Fruit fly (Drosophila melanogaster) whole organism, embryonic: ENCODE measurements around the gene Pxn.

Source experiments
- Asciz ChIP-seq: fragments of 200-800 bp; sonication (Bioruptor generic); optimal IDR thresholded peaks from 2 replicates; lab custom pipeline; 2017; ENCODE audit warnings: missing biosample characterization, mild to moderate bottlenecking, missing genetic modification characterization, missing genetic modification reagents
- B-H1 ChIP-seq: fragments of 200-800 bp; sonication (Bioruptor generic); IDR thresholded peaks from 3 replicates; pipeline ENCODE4 v1.3.6; 2022; ENCODE audit warnings: missing biosample characterization, missing genetic modification characterization
- BEAF-32 ChIP-seq: fragments of 200-800 bp; sonication (Bioruptor generic); optimal IDR thresholded peaks from 3 replicates; lab custom pipeline; 2017; ENCODE audit warnings: missing biosample characterization, missing genetic modification characterization, mild to moderate bottlenecking, moderate library complexity, missing genetic modification reagents
- CG10274 ChIP-seq: fragments of 200-800 bp; sonication (Bioruptor generic); optimal IDR thresholded peaks from 3 replicates; lab custom pipeline; 2017; ENCODE audit warnings: missing biosample characterization, mild to moderate bottlenecking, missing genetic modification characterization
- CG10979 ChIP-seq: fragments of 200-800 bp; sonication (Bioruptor generic); optimal IDR thresholded peaks from 2 replicates; lab custom pipeline; 2018; ENCODE audit warnings: missing biosample characterization, mild to moderate bottlenecking, missing genetic modification characterization, moderate library complexity
- CG11504 ChIP-seq: fragments of 200-800 bp; sonication (Bioruptor generic); optimal IDR thresholded peaks from 3 replicates; lab custom pipeline; 2019; ENCODE audit warnings: missing biosample characterization, mild to moderate bottlenecking, missing genetic modification characterization, moderate library complexity
- CG11696 ChIP-seq: fragments of 200-800 bp; sonication (Bioruptor generic); IDR thresholded peaks from 2 replicates; pipeline ENCODE4 v1.3.6; 2022; ENCODE audit warnings: missing biosample characterization, missing genetic modification characterization
- CG13424 ChIP-seq: fragments of 200-800 bp; sonication (Bioruptor generic); optimal IDR thresholded peaks from 2 replicates; lab custom pipeline; 2019; ENCODE audit warnings: missing biosample characterization, mild to moderate bottlenecking, missing genetic modification characterization, moderate library complexity
- CG15601 ChIP-seq: fragments of 200-800 bp; sonication (Bioruptor generic); optimal IDR thresholded peaks from 3 replicates; lab custom pipeline; 2019; ENCODE audit warnings: missing biosample characterization, mild to moderate bottlenecking, missing genetic modification characterization, moderate library complexity
- CG1647 ChIP-seq: fragments of 200-800 bp; sonication (Bioruptor generic); optimal IDR thresholded peaks from 3 replicates; lab custom pipeline; 2016; ENCODE audit warnings: missing biosample characterization, missing genetic modification characterization
- CG17361 ChIP-seq: fragments of 200-800 bp; sonication (Bioruptor generic); IDR thresholded peaks from 3 replicates; pipeline ENCODE4 v1.3.6; 2022; ENCODE audit warnings: missing biosample characterization, missing genetic modification characterization
- CG17802 ChIP-seq: fragments of 200-800 bp; sonication (Bioruptor generic); optimal IDR thresholded peaks from 2 replicates; lab custom pipeline; 2018; ENCODE audit warnings: missing biosample characterization, mild to moderate bottlenecking, missing genetic modification characterization, moderate library complexity
- CG18262 ChIP-seq: fragments of 200-800 bp; optimal IDR thresholded peaks from 3 replicates; lab custom pipeline; 2019; ENCODE audit warnings: missing biosample characterization, mild to moderate bottlenecking, missing genetic modification characterization, moderate library complexity
- CG3281 ChIP-seq: fragments of 200-800 bp; sonication (Bioruptor generic); optimal IDR thresholded peaks from 3 replicates; lab custom pipeline; 2017; ENCODE audit warnings: missing biosample characterization, mild to moderate bottlenecking, missing genetic modification characterization
- CG33213 ChIP-seq: fragments of 200-800 bp; sonication (Bioruptor generic); optimal IDR thresholded peaks from 3 replicates; lab custom pipeline; 2016; ENCODE audit warnings: missing biosample characterization, missing genetic modification characterization
- CG3995 ChIP-seq: fragments of 200-800 bp; sonication (Bioruptor generic); optimal IDR thresholded peaks from 3 replicates; lab custom pipeline; 2016; ENCODE audit warnings: missing biosample characterization, missing genetic modification characterization
- CG6689 ChIP-seq: fragments of 200-800 bp; sonication (Bioruptor generic); IDR thresholded peaks from 2 replicates; pipeline ENCODE4 v1.3.6; 2022; ENCODE audit warnings: missing biosample characterization, missing genetic modification characterization
- CG7357 ChIP-seq: fragments of 200-800 bp; sonication (Bioruptor generic); IDR thresholded peaks from 3 replicates; pipeline ENCODE4 v1.3.6; 2022; ENCODE audit warnings: missing biosample characterization, missing genetic modification characterization
- CG8478 ChIP-seq: fragments of >200 bp; optimal IDR thresholded peaks from 2 replicates; lab custom pipeline; 2018
- CoRest ChIP-seq: fragments of 200-800 bp; sonication (Bioruptor generic); optimal IDR thresholded peaks from 3 replicates; lab custom pipeline; 2018; ENCODE audit warnings: missing biosample characterization, mild to moderate bottlenecking, missing genetic modification characterization, moderate library complexity
- CrebB ChIP-seq: fragments of 200-800 bp; sonication (Bioruptor generic); optimal IDR thresholded peaks from 3 replicates; lab custom pipeline; 2018; ENCODE audit warnings: missing biosample characterization, mild to moderate bottlenecking, missing genetic modification characterization
- Dip2 ChIP-seq: fragments of 200-800 bp; sonication (Bioruptor generic); IDR thresholded peaks from 2 replicates; pipeline ENCODE4 v1.3.6; 2022; ENCODE audit warnings: missing biosample characterization, missing genetic modification characterization
- ERR ChIP-seq: fragments of 200-800 bp; sonication (Bioruptor generic); optimal IDR thresholded peaks from 2 replicates; lab custom pipeline; 2016; ENCODE audit warnings: missing biosample characterization, missing genetic modification characterization
- Lhr ChIP-seq: fragments of 200-800 bp; sonication (Bioruptor generic); optimal IDR thresholded peaks from 3 replicates; lab custom pipeline; 2017; ENCODE audit warnings: mild to moderate bottlenecking, missing biosample characterization, missing genetic modification reagents, missing genetic modification characterization
- Max ChIP-seq: fragments of 200-800 bp; sonication (Bioruptor generic); optimal IDR thresholded peaks from 2 replicates; lab custom pipeline; 2016; ENCODE audit warnings: missing biosample characterization, mild to moderate bottlenecking, missing genetic modification characterization
- Meics ChIP-seq: fragments of 200-800 bp; sonication (Bioruptor generic); optimal IDR thresholded peaks from 2 replicates; lab custom pipeline; 2017; ENCODE audit warnings: missing biosample characterization, mild to moderate bottlenecking, missing genetic modification characterization
- Mes4 ChIP-seq: fragments of 200-800 bp; sonication (Bioruptor generic); optimal IDR thresholded peaks from 2 replicates; lab custom pipeline; 2016; ENCODE audit warnings: missing biosample characterization, missing genetic modification characterization
- Myb ChIP-seq: fragments of 200-800 bp; sonication (Bioruptor generic); optimal IDR thresholded peaks from 2 replicates; lab custom pipeline; 2016; ENCODE audit warnings: missing biosample characterization, missing genetic modification characterization
- Nf-YA ChIP-seq: fragments of 200-800 bp; sonication (Bioruptor generic); IDR thresholded peaks from 2 replicates; pipeline ENCODE4 v1.3.6; 2022; ENCODE audit warnings: missing biosample characterization, missing genetic modification characterization
- Nf-YB ChIP-seq: fragments of 200-800 bp; sonication (Bioruptor generic); optimal IDR thresholded peaks from 3 replicates; lab custom pipeline; 2019; ENCODE audit warnings: missing biosample characterization, mild to moderate bottlenecking, missing genetic modification characterization, moderate library complexity
- Optix ChIP-seq: fragments of 200-800 bp; sonication (Bioruptor generic); IDR thresholded peaks from 3 replicates; pipeline ENCODE4 v1.3.6; 2022; ENCODE audit warnings: missing biosample characterization, missing genetic modification characterization
- Trl ChIP-seq, 3 experiments: fragments of >200 bp in 2 of 3; fragments of 200-800 bp in 1 of 3; sonication (Bioruptor generic) in 1 of 3; optimal IDR thresholded peaks; 2 replicates in 1 of 3; 3 replicates in 2 of 3; lab custom pipeline; 2016 to 2017; ENCODE audit warnings: missing biosample characterization in 1 of 3, missing genetic modification characterization in 1 of 3
- al ChIP-seq: fragments of 200-800 bp; sonication (Bioruptor generic); IDR thresholded peaks from 2 replicates; pipeline ENCODE4 v1.3.6; 2022; ENCODE audit warnings: missing biosample characterization, missing genetic modification characterization
- ap ChIP-seq: fragments of 200-800 bp; sonication (Bioruptor generic); IDR thresholded peaks from 2 replicates; pipeline ENCODE4 v1.3.6; 2022; ENCODE audit warnings: missing biosample characterization, missing genetic modification characterization
- corto ChIP-seq: fragments of 200-800 bp; sonication (Bioruptor generic); optimal IDR thresholded peaks from 2 replicates; lab custom pipeline; 2016; ENCODE audit warnings: missing biosample characterization, mild to moderate bottlenecking, missing genetic modification characterization, moderate library complexity
- fu2 ChIP-seq: fragments of 200-800 bp; sonication (Bioruptor generic); optimal IDR thresholded peaks from 2 replicates; lab custom pipeline; 2016; ENCODE audit warnings: missing biosample characterization, missing genetic modification characterization
- insv ChIP-seq, 2 experiments: fragments of 200-800 bp; sonication (Bioruptor generic); optimal IDR thresholded peaks; 3 replicates each; lab custom pipeline; 2016 to 2018; ENCODE audit warnings: missing biosample characterization in 2 of 2, missing genetic modification characterization in 2 of 2
- kah ChIP-seq: fragments of 200-800 bp; sonication (Bioruptor generic); optimal IDR thresholded peaks from 2 replicates; lab custom pipeline; 2018; ENCODE audit warnings: missing biosample characterization, mild to moderate bottlenecking, missing genetic modification characterization
- mam ChIP-seq: fragments of 200-800 bp; sonication (Bioruptor generic); optimal IDR thresholded peaks from 3 replicates; lab custom pipeline; 2016; ENCODE audit warnings: missing biosample characterization, missing genetic modification characterization
- nom ChIP-seq: fragments of 200-800 bp; sonication (Bioruptor generic); optimal IDR thresholded peaks from 2 replicates; lab custom pipeline; 2017; ENCODE audit warnings: missing biosample characterization, missing genetic modification characterization, mild to moderate bottlenecking, moderate library complexity, missing genetic modification reagents
- pfk ChIP-seq: fragments of 200-800 bp; sonication (Bioruptor generic); optimal IDR thresholded peaks from 2 replicates; lab custom pipeline; 2018; ENCODE audit warnings: missing biosample characterization, mild to moderate bottlenecking, missing genetic modification characterization, moderate library complexity
- pnt ChIP-seq: fragments of 200-800 bp; sonication (Bioruptor generic); optimal IDR thresholded peaks from 3 replicates; lab custom pipeline; 2016; ENCODE audit warnings: missing biosample characterization, missing genetic modification characterization
- prd ChIP-seq, 3 experiments: fragments of >200 bp in 2 of 3; fragments of 200-800 bp in 1 of 3; sonication (Bioruptor generic) in 1 of 3; optimal IDR thresholded peaks in 2 of 3; IDR thresholded peaks in 1 of 3; 2 replicates in 2 of 3; 3 replicates in 1 of 3; pipeline versions ENCODE4 v1.3.6 to Lab custom; 2017 to 2022; ENCODE audit warnings: missing biosample characterization in 1 of 3, missing genetic modification characterization in 1 of 3
- salm ChIP-seq: fragments of 200-800 bp; sonication (Bioruptor generic); optimal IDR thresholded peaks from 2 replicates; lab custom pipeline; 2018; ENCODE audit warnings: missing biosample characterization, mild to moderate bottlenecking, missing genetic modification characterization
- sens ChIP-seq: fragments of 200-800 bp; sonication (Bioruptor generic); peaks from one replicate; lab custom pipeline; 2016; ENCODE audit warnings: missing biosample characterization, missing genetic modification characterization
- so ChIP-seq: fragments of 200-800 bp; sonication (Bioruptor generic); IDR thresholded peaks from 3 replicates; pipeline ENCODE4 v1.3.6; 2022; ENCODE audit warnings: missing biosample characterization, missing genetic modification characterization
- ttk ChIP-seq: fragments of 200-800 bp; sonication (Bioruptor generic); IDR thresholded peaks from 2 replicates; pipeline ENCODE4 v2.1.2; 2022; ENCODE audit warnings: missing biosample characterization, missing genetic modification characterization
- vvl ChIP-seq: fragments of 200-800 bp; sonication (Bioruptor generic); IDR thresholded peaks from 2 replicates; pipeline ENCODE4 v1.3.6; 2022; ENCODE audit warnings: missing biosample characterization, missing genetic modification characterization
- zf30C ChIP-seq: fragments of 200-800 bp; sonication (Bioruptor generic); optimal IDR thresholded peaks from 3 replicates; lab custom pipeline; 2018; ENCODE audit warnings: missing biosample characterization, mild to moderate bottlenecking, missing genetic modification characterization

The Pxn gene

DNA sequence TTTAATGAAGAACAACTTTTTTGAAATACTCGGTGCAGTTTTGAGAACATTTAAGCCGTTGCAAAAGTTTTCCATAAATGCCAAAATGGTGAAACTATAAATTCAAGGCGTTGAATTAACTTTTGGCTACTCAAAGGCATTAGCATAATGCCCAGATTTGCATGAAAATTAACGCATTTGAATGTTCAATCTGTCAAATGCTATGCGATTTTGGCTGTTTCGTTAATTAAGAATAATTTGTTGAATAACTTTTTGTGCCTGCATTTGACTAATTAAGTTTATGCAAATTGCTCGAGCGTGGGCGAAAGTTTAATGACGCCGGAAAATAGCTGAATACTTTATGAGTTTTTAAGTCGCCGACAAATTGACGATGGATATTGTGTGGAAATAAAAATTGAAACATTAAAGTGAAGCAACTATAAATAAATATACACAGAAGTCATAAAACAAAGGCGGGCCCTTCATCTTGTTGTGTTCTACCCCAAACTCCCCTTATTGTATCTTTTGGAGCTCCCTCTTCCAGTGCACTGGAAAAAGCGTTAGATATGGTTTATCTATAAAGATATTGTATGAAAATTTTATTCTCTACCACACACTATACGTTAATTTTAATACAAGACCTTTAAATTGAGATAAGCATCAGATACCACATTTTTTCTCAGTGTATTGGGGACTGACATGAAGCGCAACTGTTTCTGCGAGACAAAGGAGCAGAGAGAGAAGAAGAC is 77.6 kb downstream of the Pxn start (continued):
- TF ChIP-seq insv (GFP tag; optimal IDR thresholded peaks at IDR 0.05; lab: Kevin White, UChicago) (no peak), CG1647 (peak; percentile 8), BEAF-32 (GFP tag; lab: Kevin White, UChicago) (no peak), vvl (GFP tag; lab: Robert Waterston, UW) (peak; percentile 70), CG17361 (GFP tag; lab: Robert Waterston, UW) (peak; percentile 74), CG33213 (GFP tag; lab: Kevin White, UChicago) (peak; percentile 46), CG6689 (GFP tag; lab: Robert Waterston, UW) (peak; percentile 64), Trl (optimal IDR thresholded peaks at IDR 0.05; lab: Kevin White, UChicago) (no peak), Trl (GFP tag; optimal IDR thresholded peaks at IDR 0.05; lab: Kevin White, UChicago) (peak; percentile 18), CG10274 (peak; percentile 40), pnt (GFP tag; lab: Kevin White, UChicago) (peak; percentile 39), Nf-YA (GFP tag; lab: Robert Waterston, UW) (0 out of 2 replicates have a peak, but pooled peaks have one; percentile 36), CrebB (tag; lab: Kevin White, UChicago) (peak; percentile 27), CG11696 (GFP tag; lab: Robert Waterston, UW) (no peak), CG8478 (lab: Kevin White, UChicago) (no peak), CG3281 (GFP tag; lab: Kevin White, UChicago) (peak; percentile 49), sens (GFP tag; lab: Kevin White, UChicago) (peak; percentile 96), CG18262 (tag; lab: Kevin White, UChicago) (peak; percentile 84), kah (GFP tag; lab: Kevin White, UChicago) (peak; percentile 50), Meics (GFP tag; lab: Kevin White, UChicago) (peak; percentile 37), CG15601 (tag; lab: Kevin White, UChicago) (peak; percentile 80), corto (GFP tag; lab: Kevin White, UChicago) (no peak), so (GFP tag; lab: Robert Waterston, UW) (peak; percentile 50; the same call in 1 of the 3 replicates), CoRest (peak; percentile 65), al (0 out of 2 replicates have a peak, but pooled peaks have one; percentile 19), fu2 (no peak), CG11504 (tag; lab: Kevin White, UChicago) (peak; percentile 77), Asciz (GFP tag; lab: Kevin White, UChicago) (peak; percentile 66), B-H1 (GFP tag; lab: Robert Waterston, UW) (peak; percentile 34; the same call in 1 of the 3 replicates), CG13424 (peak; percentile 66), Nf-YB (peak; percentile 46), Mes4 (GFP tag; lab: Kevin White, UChicago) (peak; percentile 52), Optix (GFP tag; lab: Robert Waterston, UW) (no peak), CG7357 (GFP tag; lab: Robert Waterston, UW) (no peak), CG17802 (peak; percentile 19), prd (optimal IDR thresholded peaks at IDR 0.05; lab: Kevin White, UChicago) (no peak), prd (GFP tag; IDR thresholded peaks at IDR 0.05; lab: Robert Waterston, UW) (no peak; the same call in 2 of the 3 replicates), zf30C (peak; percentile 69), nom (GFP tag; lab: Kevin White, UChicago) (peak; percentile 81), mam (GFP tag; lab: Kevin White, UChicago) (peak; percentile 60), ttk (0 out of 2 replicates have a peak, but pooled peaks have one; percentile 9), ERR (GFP tag; lab: Kevin White, UChicago) (peak; percentile 21), Myb (GFP tag; lab: Kevin White, UChicago) (peak; percentile 8), salm (tag; lab: Kevin White, UChicago) (no peak), CG10979 (tag; lab: Kevin White, UChicago) (peak; percentile 83), Max (GFP tag; lab: Kevin White, UChicago) (peak; percentile 40), Dip2 (no peak), Lhr (no peak), CG3995 (GFP tag; lab: Kevin White, UChicago) (no peak), pfk (no peak), ap (peak; percentile 36; the same call in 1 of the 2 replicates)
